Worm (Caenorhabditis elegans): ENCODE measurements around the gene T10G3.2.

ce11 chrV:13511618-13512017 is 32.0 kb upstream of the T10G3.2 start, which contains the start of gene avr-15:
- TF ChIP-seq nhr-84 (tag; optimal IDR thresholded peaks at IDR 0.05), result no peak
- TF ChIP-seq unc-62 (GFP tag; optimal IDR thresholded peaks at IDR 0.05), result no peak
- no peak for TF ChIP-seq fkh-10 (GFP tag; optimal IDR thresholded peaks at IDR 0.05)
- TF ChIP-seq F16B12.6 (tag; optimal IDR thresholded peaks at IDR 0.05), result no peak
- no peak for TF ChIP-seq unc-98 (GFP tag; IDR thresholded peaks at IDR 0.05)
- no peak for TF ChIP-seq nhr-71 (tag; optimal IDR thresholded peaks at IDR 0.05)
- no peak for TF ChIP-seq egl-27 (tag; optimal IDR thresholded peaks at IDR 0.05)
- no peak for TF ChIP-seq efl-1 (optimal IDR thresholded peaks at IDR 0.05)
- TF ChIP-seq efl-1 (GFP tag; optimal IDR thresholded peaks at IDR 0.05 in 1 of 2), result no peak
- TF ChIP-seq ceh-82 (tag; optimal IDR thresholded peaks at IDR 0.05), result no peak
- TF ChIP-seq elt-3 (tag; optimal IDR thresholded peaks at IDR 0.05), result no peak
- TF ChIP-seq irx-1 (tag; optimal IDR thresholded peaks at IDR 0.05), result no peak

Measured in whole organism, L1 larva.